Fruit fly (Drosophila melanogaster): ENCODE results near the gene teq.

The teq gene

DNA sequence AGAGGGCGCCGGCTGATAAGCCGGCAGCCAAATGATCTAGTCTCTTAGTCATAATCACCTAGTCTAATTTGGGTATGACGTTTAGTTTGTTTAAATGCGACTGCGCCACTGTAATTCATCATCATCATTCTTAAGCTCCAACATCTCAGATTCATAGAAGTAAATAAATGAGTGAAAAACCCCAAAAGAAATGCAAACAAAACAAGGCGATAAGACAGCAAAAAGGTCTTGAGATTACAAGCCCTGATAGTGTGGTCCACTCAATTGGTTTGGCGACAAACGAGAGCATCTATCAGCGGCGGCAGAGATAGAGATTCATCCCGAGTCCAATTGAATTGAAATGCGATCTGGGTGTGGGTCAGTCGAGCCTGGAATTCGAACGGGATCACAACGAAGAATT is at the start of gene teq:
TSS of gene teq (plus strand) at position 359 of the 400 bp plus-strand sequence.
- TF ChIP-seq psq (optimal IDR thresholded peaks at IDR 0.05) (no peak), ttk (optimal IDR thresholded peaks at IDR 0.05) (no peak), insv (optimal IDR thresholded peaks at IDR 0.05) (no peak), Myc (optimal IDR thresholded peaks at IDR 0.05) (no peak), Sin3A (optimal IDR thresholded peaks at IDR 0.05) (no peak), h (optimal IDR thresholded peaks at IDR 0.05) (no peak)

DNA sequence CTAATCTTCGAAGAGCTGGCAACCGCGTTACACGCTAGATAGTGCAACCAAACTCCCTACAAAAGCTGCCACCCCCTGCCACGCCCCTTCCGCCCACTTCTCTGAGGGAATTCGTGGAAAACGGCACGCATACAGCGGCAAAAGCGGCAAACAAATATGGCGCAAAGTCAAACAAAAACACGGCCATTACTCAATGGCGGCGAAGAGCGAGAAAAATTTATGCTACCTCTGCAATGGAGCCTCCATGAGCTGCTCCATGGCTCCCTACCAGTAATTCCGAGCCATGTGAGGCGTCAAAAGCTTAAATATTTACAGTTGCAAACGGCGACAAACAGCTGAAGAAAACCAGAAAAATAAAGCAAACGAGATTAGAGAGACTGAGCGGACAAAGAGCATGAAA is 49.7 kb upstream of the teq start:
- TF ChIP-seq insv (optimal IDR thresholded peaks at IDR 0.05) = no peak

DNA sequence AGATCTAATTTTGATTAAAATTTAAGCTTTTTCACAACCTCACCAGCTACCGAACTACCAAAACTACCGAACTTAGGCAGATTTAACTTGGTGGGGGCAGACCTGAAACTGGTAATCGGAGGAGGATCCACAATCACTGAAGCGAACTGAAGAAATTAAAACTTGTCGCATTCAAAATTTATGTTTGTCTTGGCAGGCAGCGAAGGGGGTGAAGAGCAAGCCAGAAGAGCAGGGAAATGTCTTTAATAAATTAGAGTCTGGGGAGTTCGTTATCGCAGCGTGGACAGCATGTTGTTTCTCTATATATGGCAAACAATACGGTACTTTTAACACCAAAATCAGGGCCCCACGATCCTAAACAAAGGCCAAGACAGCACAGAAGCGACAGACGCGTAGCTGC is 49.3 kb upstream of the teq start:
- TF ChIP-seq h (optimal IDR thresholded peaks at IDR 0.05) (no peak), psq (optimal IDR thresholded peaks at IDR 0.05) (no peak), insv (optimal IDR thresholded peaks at IDR 0.05) (no peak), ttk (optimal IDR thresholded peaks at IDR 0.05) (no peak), Myc (optimal IDR thresholded peaks at IDR 0.05) (no peak), Sin3A (optimal IDR thresholded peaks at IDR 0.05) (no peak)

- no peak for TF ChIP-seq insv (optimal IDR thresholded peaks at IDR 0.05)
- no peak for TF ChIP-seq ttk (optimal IDR thresholded peaks at IDR 0.05)
- TF ChIP-seq h (optimal IDR thresholded peaks at IDR 0.05) = no peak
- TF ChIP-seq Sin3A (optimal IDR thresholded peaks at IDR 0.05) = no peak
These were observed 48.8 kb upstream of the teq start for dm6 chr3L:9025680-9026079.

- TF ChIP-seq ttk (optimal IDR thresholded peaks at IDR 0.05) (no peak), psq (optimal IDR thresholded peaks at IDR 0.05) (no peak), h (optimal IDR thresholded peaks at IDR 0.05) (no peak), Sin3A (optimal IDR thresholded peaks at IDR 0.05) (no peak), Myc (optimal IDR thresholded peaks at IDR 0.05) (no peak), insv (optimal IDR thresholded peaks at IDR 0.05) (no peak)
These were observed 47.9 kb upstream of the teq start for dm6 chr3L:9026568-9026967.

- TF ChIP-seq Myc (optimal IDR thresholded peaks at IDR 0.05) (no peak), psq (optimal IDR thresholded peaks at IDR 0.05) (no peak), ttk (optimal IDR thresholded peaks at IDR 0.05) (no peak), h (optimal IDR thresholded peaks at IDR 0.05) (no peak), insv (optimal IDR thresholded peaks at IDR 0.05) (no peak), Sin3A (optimal IDR thresholded peaks at IDR 0.05) (no peak)
These were observed 47.2 kb upstream of the teq start for dm6 chr3L:9027122-9027696.

DNA sequence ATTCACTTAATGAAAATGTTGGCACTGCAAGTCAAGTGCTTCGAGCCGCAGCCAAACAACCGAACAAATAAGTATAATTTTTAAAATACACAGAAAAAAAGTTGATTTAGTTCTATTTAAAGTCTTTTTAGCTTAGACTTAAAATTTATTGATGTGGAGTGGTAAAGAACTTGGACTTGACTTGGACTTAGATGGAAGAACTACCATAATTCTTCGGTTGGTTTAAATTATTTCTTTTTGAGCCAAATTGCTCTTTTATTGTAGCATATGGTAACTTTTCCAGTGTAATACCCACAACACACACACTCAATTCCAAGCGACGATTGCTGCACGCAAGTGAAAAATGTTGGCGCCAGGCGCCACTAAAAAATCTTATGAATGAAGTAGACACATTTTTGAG is 46.4 kb upstream of the teq start:
- TF ChIP-seq insv (optimal IDR thresholded peaks at IDR 0.05) (no peak), ttk (optimal IDR thresholded peaks at IDR 0.05) (no peak)

DNA sequence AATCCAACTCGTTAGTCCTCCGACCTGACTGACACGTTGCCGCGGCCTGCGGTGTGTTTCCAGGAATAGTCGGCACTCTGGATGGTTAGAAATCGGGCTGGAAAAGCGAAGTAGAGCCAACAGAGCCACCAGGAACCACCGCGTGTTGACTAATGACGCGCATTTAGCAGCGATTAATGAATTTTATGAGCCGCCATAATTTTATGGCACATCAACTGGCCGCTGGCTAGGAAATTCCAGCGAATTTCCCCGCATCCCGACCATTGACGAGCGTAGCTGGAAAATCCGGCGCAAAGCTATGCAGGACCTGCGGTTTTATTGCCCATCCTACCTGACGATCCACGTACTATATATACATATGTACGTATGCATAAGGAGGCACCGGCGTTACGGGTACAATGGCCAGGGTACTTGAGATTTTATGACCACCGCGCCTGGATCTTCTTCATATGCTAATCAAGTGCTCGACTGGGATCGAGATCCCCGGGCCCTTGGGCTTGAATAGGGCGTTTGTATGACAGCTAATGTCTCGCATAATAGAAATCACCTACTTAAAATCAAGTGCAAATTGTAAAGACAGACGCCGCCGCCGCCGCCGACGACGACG is 45.2 kb upstream of the teq start:
- no peak for TF ChIP-seq h (optimal IDR thresholded peaks at IDR 0.05)

- TF ChIP-seq h (optimal IDR thresholded peaks at IDR 0.05) (no peak), ttk (optimal IDR thresholded peaks at IDR 0.05) (no peak), psq (optimal IDR thresholded peaks at IDR 0.05) (no peak), Myc (optimal IDR thresholded peaks at IDR 0.05) (no peak), Sin3A (optimal IDR thresholded peaks at IDR 0.05) (no peak), insv (optimal IDR thresholded peaks at IDR 0.05) (no peak)
These were observed 41.6 kb upstream of the teq start for dm6 chr3L:9032871-9033270.

dm6 chr3L:9033537-9033936 is 40.9 kb upstream of the teq start:
- no peak for TF ChIP-seq Sin3A (optimal IDR thresholded peaks at IDR 0.05)
- TF ChIP-seq h (optimal IDR thresholded peaks at IDR 0.05) = no peak
- TF ChIP-seq Myc (optimal IDR thresholded peaks at IDR 0.05) = no peak
- no peak for TF ChIP-seq ttk (optimal IDR thresholded peaks at IDR 0.05)
- TF ChIP-seq psq (optimal IDR thresholded peaks at IDR 0.05) = no peak
- no peak for TF ChIP-seq insv (optimal IDR thresholded peaks at IDR 0.05)

- no peak for TF ChIP-seq ttk (optimal IDR thresholded peaks at IDR 0.05)
- no peak for TF ChIP-seq Sin3A (optimal IDR thresholded peaks at IDR 0.05)
- no peak for TF ChIP-seq insv (optimal IDR thresholded peaks at IDR 0.05)
- no peak for TF ChIP-seq psq (optimal IDR thresholded peaks at IDR 0.05)
- no peak for TF ChIP-seq h (optimal IDR thresholded peaks at IDR 0.05)
These were observed 40.3 kb upstream of the teq start for dm6 chr3L:9033999-9034626.

dm6 chr3L:9037608-9038007 is 36.8 kb upstream of the teq start:
- TF ChIP-seq insv (optimal IDR thresholded peaks at IDR 0.05) (no peak), Sin3A (optimal IDR thresholded peaks at IDR 0.05) (no peak), psq (optimal IDR thresholded peaks at IDR 0.05) (no peak), Myc (optimal IDR thresholded peaks at IDR 0.05) (no peak), ttk (optimal IDR thresholded peaks at IDR 0.05) (no peak), h (optimal IDR thresholded peaks at IDR 0.05) (no peak)

dm6 chr3L:9039189-9039588 is 35.3 kb upstream of the teq start:
- TF ChIP-seq h (optimal IDR thresholded peaks at IDR 0.05) (no peak), insv (optimal IDR thresholded peaks at IDR 0.05) (no peak), ttk (optimal IDR thresholded peaks at IDR 0.05) (no peak), psq (optimal IDR thresholded peaks at IDR 0.05) (no peak), Myc (optimal IDR thresholded peaks at IDR 0.05) (no peak), Sin3A (optimal IDR thresholded peaks at IDR 0.05) (no peak)

Measured in Kc167 (cell line).